Fruit fly (Drosophila melanogaster) whole organism, embryonic: Measurements from ENCODE around the gene CG7332.

Experiments used
- Ada2b ChIP-seq: fragments of 200-800 bp; sonication (Bioruptor generic); IDR thresholded peaks from 2 replicates; pipeline ENCODE4 v1.3.6; 2022; ENCODE audit warnings: missing biosample characterization, missing genetic modification characterization
- Atf3 ChIP-seq: fragments of 200-800 bp; sonication (Bioruptor generic); optimal IDR thresholded peaks from 3 replicates; lab custom pipeline; 2016; ENCODE audit warnings: missing biosample characterization, missing genetic modification characterization
- CG10267 ChIP-seq: fragments of 200-800 bp; sonication (Bioruptor generic); optimal IDR thresholded peaks from 2 replicates; lab custom pipeline; 2018; ENCODE audit warnings: missing biosample characterization, mild to moderate bottlenecking, missing genetic modification characterization, moderate library complexity
- CG10565 ChIP-seq: fragments of 200-800 bp; sonication (Bioruptor generic); optimal IDR thresholded peaks from 3 replicates; lab custom pipeline; 2016; ENCODE audit warnings: missing biosample characterization, mild to moderate bottlenecking, missing genetic modification characterization
- CG10979 ChIP-seq: fragments of 200-800 bp; sonication (Bioruptor generic); optimal IDR thresholded peaks from 2 replicates; lab custom pipeline; 2018; ENCODE audit warnings: missing biosample characterization, mild to moderate bottlenecking, missing genetic modification characterization, moderate library complexity
- CG11504 ChIP-seq: fragments of 200-800 bp; sonication (Bioruptor generic); optimal IDR thresholded peaks from 3 replicates; lab custom pipeline; 2019; ENCODE audit warnings: missing biosample characterization, mild to moderate bottlenecking, missing genetic modification characterization, moderate library complexity
- CG12391 ChIP-seq: fragments of 200-800 bp; sonication (Bioruptor generic); optimal IDR thresholded peaks from 3 replicates; lab custom pipeline; 2018; ENCODE audit warnings: missing biosample characterization, mild to moderate bottlenecking, missing genetic modification characterization, moderate library complexity
- CG13624 ChIP-seq: fragments of 200-800 bp; sonication (Bioruptor generic); optimal IDR thresholded peaks from 2 replicates; lab custom pipeline; 2016; ENCODE audit warnings: missing biosample characterization, missing genetic modification characterization
- CG14710 ChIP-seq: fragments of 200-800 bp; sonication (Bioruptor generic); optimal IDR thresholded peaks from 3 replicates; lab custom pipeline; 2019; ENCODE audit warnings: missing biosample characterization, mild to moderate bottlenecking, missing genetic modification characterization, moderate library complexity
- CG15601 ChIP-seq: fragments of 200-800 bp; sonication (Bioruptor generic); optimal IDR thresholded peaks from 3 replicates; lab custom pipeline; 2019; ENCODE audit warnings: missing biosample characterization, mild to moderate bottlenecking, missing genetic modification characterization, moderate library complexity
- CG17568 ChIP-seq: fragments of 200-800 bp; sonication (Bioruptor generic); optimal IDR thresholded peaks from 2 replicates; lab custom pipeline; 2018; ENCODE audit warnings: missing biosample characterization, mild to moderate bottlenecking, missing genetic modification characterization, moderate library complexity
- CG17829 ChIP-seq: fragments of 200-800 bp; optimal IDR thresholded peaks from 2 replicates; lab custom pipeline; 2019; ENCODE audit warnings: missing biosample characterization, mild to moderate bottlenecking, missing genetic modification characterization, moderate library complexity
- CG18262 ChIP-seq: fragments of 200-800 bp; optimal IDR thresholded peaks from 3 replicates; lab custom pipeline; 2019; ENCODE audit warnings: missing biosample characterization, mild to moderate bottlenecking, missing genetic modification characterization, moderate library complexity
- CG2199 ChIP-seq: fragments of 200-800 bp; sonication (Bioruptor generic); IDR thresholded peaks from 3 replicates; pipeline ENCODE4 v1.3.6; 2022; ENCODE audit warnings: missing biosample characterization, missing genetic modification characterization
- CG2678 ChIP-seq: fragments of 200-800 bp; sonication (Bioruptor generic); optimal IDR thresholded peaks from 3 replicates; lab custom pipeline; 2019; ENCODE audit warnings: missing biosample characterization, mild to moderate bottlenecking, missing genetic modification characterization, moderate library complexity
- CG2712 ChIP-seq: fragments of 200-800 bp; optimal IDR thresholded peaks from 3 replicates; lab custom pipeline; 2019; ENCODE audit warnings: missing biosample characterization, mild to moderate bottlenecking, missing genetic modification characterization, moderate library complexity
- CG30403 ChIP-seq: fragments of 200-800 bp; sonication (Bioruptor generic); optimal IDR thresholded peaks from 3 replicates; lab custom pipeline; 2016; ENCODE audit warnings: missing biosample characterization, missing genetic modification characterization
- CG31441 ChIP-seq: fragments of 200-800 bp; sonication (Bioruptor generic); IDR thresholded peaks from 2 replicates; pipeline ENCODE4 v1.3.6; 2022; ENCODE audit warnings: missing biosample characterization, missing genetic modification characterization
- CG3726 ChIP-seq: fragments of 200-800 bp; sonication (Bioruptor generic); IDR thresholded peaks from 3 replicates; pipeline ENCODE4, ENCODE4 v1.3.6; 2022; ENCODE audit warnings: missing biosample characterization, missing genetic modification characterization
- CG4424 ChIP-seq: fragments of 200-800 bp; sonication (Bioruptor generic); optimal IDR thresholded peaks from 3 replicates; lab custom pipeline; 2016; ENCODE audit warnings: missing biosample characterization, missing genetic modification characterization
- CG4617 ChIP-seq: fragments of 200-800 bp; sonication (Bioruptor generic); optimal IDR thresholded peaks from 3 replicates; lab custom pipeline; 2016; ENCODE audit warnings: missing biosample characterization, missing genetic modification characterization, borderline replicate concordance
- CG4820 ChIP-seq: fragments of 200-800 bp; sonication (Bioruptor generic); optimal IDR thresholded peaks from 3 replicates; lab custom pipeline; 2016; ENCODE audit warnings: missing biosample characterization, missing genetic modification characterization
- CG5953 ChIP-seq: fragments of 200-800 bp; sonication (Bioruptor generic); IDR thresholded peaks from 2 replicates; pipeline ENCODE4 v1.3.6; 2022; ENCODE audit warnings: missing biosample characterization, missing genetic modification characterization
- CG6791 ChIP-seq: fragments of 200-800 bp; sonication (Bioruptor generic); IDR thresholded peaks from 3 replicates; pipeline ENCODE4 v1.3.6; 2022; ENCODE audit warnings: missing biosample characterization, missing genetic modification characterization; ENCODE audit not compliant: partially characterized antibody
- CG7556 ChIP-seq: fragments of 200-800 bp; sonication (Bioruptor generic); optimal IDR thresholded peaks from 2 replicates; lab custom pipeline; 2017; ENCODE audit warnings: missing biosample characterization, mild to moderate bottlenecking, missing genetic modification characterization
- CG7839 ChIP-seq: fragments of 200-800 bp; sonication (Bioruptor generic); optimal IDR thresholded peaks from 3 replicates; lab custom pipeline; 2018; ENCODE audit warnings: missing biosample characterization, mild to moderate bottlenecking, missing genetic modification characterization, moderate library complexity
- CG8388 ChIP-seq: fragments of 200-800 bp; sonication (Bioruptor generic); optimal IDR thresholded peaks from 2 replicates; lab custom pipeline; 2019; ENCODE audit warnings: missing biosample characterization, mild to moderate bottlenecking, missing genetic modification characterization, moderate library complexity
- CG8924 ChIP-seq: fragments of 200-800 bp; optimal IDR thresholded peaks from 3 replicates; lab custom pipeline; 2019; ENCODE audit warnings: missing biosample characterization, mild to moderate bottlenecking, missing genetic modification characterization, moderate library complexity
- Dek ChIP-seq: fragments of 200-800 bp; sonication (Bioruptor generic); optimal IDR thresholded peaks from 3 replicates; lab custom pipeline; 2019; ENCODE audit warnings: missing biosample characterization, mild to moderate bottlenecking, missing genetic modification characterization, moderate library complexity
- Gug ChIP-seq: fragments of 200-800 bp; sonication (Bioruptor generic); IDR thresholded peaks from 4 replicates; pipeline ENCODE4 v1.3.6; 2022; ENCODE audit warnings: missing biosample characterization, missing genetic modification characterization
- HmgD ChIP-seq: fragments of 200-800 bp; sonication (Bioruptor generic); optimal IDR thresholded peaks from 3 replicates; lab custom pipeline; 2016; ENCODE audit warnings: missing biosample characterization, missing genetic modification characterization
- Ravus ChIP-seq: fragments of 200-800 bp; sonication (Bioruptor generic); IDR thresholded peaks from 2 replicates; pipeline ENCODE4 v1.3.6; 2022; ENCODE audit warnings: missing biosample characterization, missing genetic modification characterization
- Six4 ChIP-seq: fragments of 200-800 bp; sonication (Bioruptor generic); optimal IDR thresholded peaks from 2 replicates; lab custom pipeline; 2016; ENCODE audit warnings: missing biosample characterization, missing genetic modification characterization
- Sox100B ChIP-seq: fragments of 200-800 bp; sonication (Bioruptor generic); optimal IDR thresholded peaks from 3 replicates; lab custom pipeline; 2018; ENCODE audit warnings: missing biosample characterization, mild to moderate bottlenecking, missing genetic modification characterization
- Sox102F ChIP-seq: fragments of 200-800 bp; sonication (Bioruptor generic); optimal IDR thresholded peaks from 2 replicates; lab custom pipeline; 2018; ENCODE audit warnings: missing biosample characterization, mild to moderate bottlenecking, missing genetic modification characterization, moderate library complexity
- abd-A ChIP-seq: fragments of 200-800 bp; sonication (Bioruptor generic); optimal IDR thresholded peaks from 3 replicates; lab custom pipeline; 2019; ENCODE audit warnings: missing biosample characterization, mild to moderate bottlenecking, missing genetic modification characterization, moderate library complexity
- bsh ChIP-seq, 2 experiments: fragments of 200-800 bp; sonication (Bioruptor generic); optimal IDR thresholded peaks; 2 replicates each; lab custom pipeline; 2017 to 2018; ENCODE audit warnings: mild to moderate bottlenecking in 2 of 2, missing biosample characterization in 2 of 2, missing genetic modification characterization in 2 of 2, moderate library complexity in 1 of 2
- caup ChIP-seq: fragments of 200-800 bp; sonication (Bioruptor generic); optimal IDR thresholded peaks from 3 replicates; lab custom pipeline; 2017; ENCODE audit warnings: missing biosample characterization, mild to moderate bottlenecking, missing genetic modification characterization, moderate library complexity; ENCODE audit not compliant: severe bottlenecking
- cg ChIP-seq: fragments of 200-800 bp; sonication (Bioruptor generic); optimal IDR thresholded peaks from 3 replicates; lab custom pipeline; 2019; ENCODE audit warnings: missing biosample characterization, mild to moderate bottlenecking, missing genetic modification characterization, moderate library complexity
- dan ChIP-seq: fragments of 200-800 bp; sonication (Bioruptor generic); IDR thresholded peaks from 2 replicates; pipeline ENCODE4 v1.3.6; 2022; ENCODE audit warnings: missing biosample characterization, missing genetic modification characterization
- dm ChIP-seq: fragments of 200-800 bp; sonication (Bioruptor generic); optimal IDR thresholded peaks from 3 replicates; lab custom pipeline; 2016; ENCODE audit warnings: missing biosample characterization, missing genetic modification characterization
- dmrt99B ChIP-seq: fragments of 200-800 bp; sonication (Bioruptor generic); optimal IDR thresholded peaks from 2 replicates; lab custom pipeline; 2018; ENCODE audit warnings: missing biosample characterization, mild to moderate bottlenecking, missing genetic modification characterization, moderate library complexity
- fd96Cb ChIP-seq: fragments of 200-800 bp; sonication (Bioruptor generic); optimal IDR thresholded peaks from 2 replicates; lab custom pipeline; 2018; ENCODE audit warnings: missing biosample characterization, mild to moderate bottlenecking, missing genetic modification characterization, moderate library complexity
- gem ChIP-seq: fragments of 200-800 bp; sonication (Bioruptor generic); optimal IDR thresholded peaks from 2 replicates; lab custom pipeline; 2019; ENCODE audit warnings: missing biosample characterization, mild to moderate bottlenecking, missing genetic modification characterization, moderate library complexity
- lmd ChIP-seq: fragments of 200-800 bp; sonication (Bioruptor generic); IDR thresholded peaks from 2 replicates; pipeline ENCODE4 v1.3.6; 2022; ENCODE audit warnings: missing biosample characterization, missing genetic modification characterization
- phol ChIP-seq: fragments of 200-800 bp; sonication (Bioruptor generic); optimal IDR thresholded peaks from 3 replicates; lab custom pipeline; 2018; ENCODE audit warnings: missing biosample characterization, mild to moderate bottlenecking, missing genetic modification characterization, moderate library complexity
- row ChIP-seq: fragments of 200-800 bp; sonication (Bioruptor generic); IDR thresholded peaks from 3 replicates; pipeline ENCODE4 v1.3.6; 2022; ENCODE audit warnings: missing biosample characterization, missing genetic modification characterization
- sc ChIP-seq, 3 experiments: fragments of >200 bp in 2 of 3; fragments of 200-800 bp in 1 of 3; sonication (Bioruptor generic) in 1 of 3; optimal IDR thresholded peaks; 2 replicates in 2 of 3; 3 replicates in 1 of 3; lab custom pipeline; 2017; ENCODE audit warnings: mild to moderate bottlenecking in 1 of 3, missing biosample characterization in 1 of 3, missing genetic modification characterization in 1 of 3, missing genetic modification reagents in 1 of 3
- sens ChIP-seq: fragments of 200-800 bp; sonication (Bioruptor generic); peaks from one replicate; lab custom pipeline; 2016; ENCODE audit warnings: missing biosample characterization, missing genetic modification characterization
- vvl ChIP-seq: fragments of 200-800 bp; sonication (Bioruptor generic); IDR thresholded peaks from 2 replicates; pipeline ENCODE4 v1.3.6; 2022; ENCODE audit warnings: missing biosample characterization, missing genetic modification characterization

The CG7332 gene

DNA sequence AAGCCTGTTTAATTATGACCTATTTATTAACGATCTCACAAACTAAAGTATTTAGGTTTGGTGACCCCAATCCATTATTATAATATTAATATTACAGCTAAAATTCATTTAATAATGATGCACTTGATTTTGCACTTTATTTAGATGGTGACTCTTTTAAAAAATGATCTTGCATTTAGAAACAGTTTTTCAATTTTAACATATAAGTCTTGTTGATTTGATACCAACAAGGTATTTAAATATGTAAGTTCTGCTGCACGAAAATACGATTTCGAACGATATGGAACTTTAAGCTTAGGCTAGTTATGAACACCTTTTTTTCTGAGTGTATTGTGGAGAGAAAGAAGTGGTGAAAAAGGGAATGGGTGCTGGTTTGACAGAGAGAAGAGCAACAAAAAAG, 29.9 kb downstream of the CG7332 start:
- TF ChIP-seq Sox102F (GFP tag; lab: Kevin White, UChicago): peak; percentile 35
- no peak for TF ChIP-seq Dek (tag; lab: Kevin White, UChicago)
- TF ChIP-seq CG6791: no peak
- peak; percentile 8 for TF ChIP-seq CG7556
- no peak for TF ChIP-seq Six4
- TF ChIP-seq CG12391 (tag; lab: Kevin White, UChicago): peak; percentile 23
- 0 out of 3 replicates have a peak, but pooled peaks have one; percentile 33 for TF ChIP-seq CG3726 (GFP tag; lab: Robert Waterston, UW)
- TF ChIP-seq CG17829 (tag; lab: Kevin White, UChicago): peak; percentile 23
- TF ChIP-seq CG4617 (GFP tag; lab: Kevin White, UChicago): no peak
- TF ChIP-seq lmd (GFP tag; lab: Robert Waterston, UW): no peak
- TF ChIP-seq CG2678 (tag; lab: Kevin White, UChicago): peak; percentile 35
- TF ChIP-seq cg: no peak
- peak; percentile 38 for TF ChIP-seq phol
- peak; percentile 13 for TF ChIP-seq CG8388
- TF ChIP-seq dmrt99B: peak; percentile 48
- peak; percentile 24 for TF ChIP-seq sens
- TF ChIP-seq bsh (GFP tag; optimal IDR thresholded peaks at IDR 0.05; lab: Kevin White, UChicago): peak in 1 of 2 experiments; percentile 15
- no peak for TF ChIP-seq CG5953 (GFP tag; lab: Robert Waterston, UW)
- no peak for TF ChIP-seq Atf3
- TF ChIP-seq CG31441 (GFP tag; lab: Robert Waterston, UW): peak; percentile 42; the same call in 1 of the 2 replicates
- no peak for TF ChIP-seq row (GFP tag; lab: Robert Waterston, UW)
- no peak for TF ChIP-seq CG4820 (GFP tag; lab: Kevin White, UChicago)
- TF ChIP-seq gem: peak; percentile 48
- TF ChIP-seq CG10565 (GFP tag; lab: Kevin White, UChicago): no peak
- TF ChIP-seq CG10979 (tag; lab: Kevin White, UChicago): peak; percentile 59
- TF ChIP-seq CG30403: peak; percentile 19
- peak; percentile 54 for TF ChIP-seq CG11504 (tag; lab: Kevin White, UChicago)
- peak; percentile 13 for TF ChIP-seq CG15601
- TF ChIP-seq caup (GFP tag; lab: Kevin White, UChicago): no peak
- TF ChIP-seq CG13624 (GFP tag; lab: Kevin White, UChicago): no peak
- TF ChIP-seq CG4424 (GFP tag; lab: Kevin White, UChicago): peak; percentile 16
- no peak for TF ChIP-seq sc (optimal IDR thresholded peaks at IDR 0.05; lab: Kevin White, UChicago)
- TF ChIP-seq sc (GFP tag; optimal IDR thresholded peaks at IDR 0.05; lab: Kevin White, UChicago): no peak
- TF ChIP-seq Gug (GFP tag; lab: Robert Waterston, UW): no peak
- peak; percentile 30 for TF ChIP-seq fd96Cb (tag; lab: Kevin White, UChicago)
- TF ChIP-seq Ravus (GFP tag; lab: Robert Waterston, UW): no peak
- TF ChIP-seq Ada2b (GFP tag; lab: Robert Waterston, UW): no peak
- TF ChIP-seq CG2199 (GFP tag; lab: Robert Waterston, UW): no peak
- peak; percentile 24 for TF ChIP-seq CG2712
- TF ChIP-seq CG8924 (tag; lab: Kevin White, UChicago): peak; percentile 1
- peak; percentile 66 for TF ChIP-seq CG18262
- TF ChIP-seq CG10267 (tag; lab: Kevin White, UChicago): peak; percentile 18
- TF ChIP-seq CG14710: peak; percentile 40
- TF ChIP-seq vvl (GFP tag; lab: Robert Waterston, UW): no peak
- no peak for TF ChIP-seq dan
- TF ChIP-seq dm: no peak
- TF ChIP-seq HmgD (GFP tag; lab: Kevin White, UChicago): no peak
- TF ChIP-seq CG17568 (GFP tag; lab: Kevin White, UChicago): no peak
- peak; percentile 24 for TF ChIP-seq CG7839 (tag; lab: Kevin White, UChicago)
- TF ChIP-seq abd-A (tag; lab: Kevin White, UChicago): no peak
- TF ChIP-seq Sox100B (GFP tag; lab: Kevin White, UChicago): peak; percentile 31
